Fruit fly (Drosophila melanogaster) whole organism, embryonic: ENCODE data around the gene Ac13E.

ENCODE experiments used
- Ada2b ChIP-seq: fragments of 200-800 bp; sonication (Bioruptor generic); IDR thresholded peaks from 2 replicates; pipeline ENCODE4 v1.3.6; 2022; ENCODE audit warnings: missing biosample characterization, missing genetic modification characterization
- CG10321 ChIP-seq: fragments of 200-800 bp; sonication (Bioruptor generic); IDR thresholded peaks from 2 replicates; pipeline ENCODE4 v1.3.6; 2022; ENCODE audit warnings: missing biosample characterization, missing genetic modification characterization
- CG10543 ChIP-seq: fragments of 200-800 bp; sonication (Bioruptor generic); optimal IDR thresholded peaks from 3 replicates; lab custom pipeline; 2017; ENCODE audit warnings: missing biosample characterization, mild to moderate bottlenecking, missing genetic modification characterization, moderate library complexity
- CG12104 ChIP-seq: fragments of 200-800 bp; sonication (Bioruptor generic); optimal IDR thresholded peaks from 3 replicates; lab custom pipeline; 2016; ENCODE audit warnings: missing biosample characterization, missing genetic modification characterization
- CG15696 ChIP-seq: fragments of 200-800 bp; sonication (Bioruptor generic); optimal IDR thresholded peaks from 2 replicates; lab custom pipeline; 2019; ENCODE audit warnings: missing biosample characterization, mild to moderate bottlenecking, missing genetic modification characterization, moderate library complexity
- CG16815 ChIP-seq: fragments of 200-800 bp; sonication (Bioruptor generic); optimal IDR thresholded peaks from 3 replicates; lab custom pipeline; 2017; ENCODE audit warnings: missing biosample characterization, mild to moderate bottlenecking, missing genetic modification characterization
- CG17359 ChIP-seq: fragments of 200-800 bp; sonication (Bioruptor generic); optimal IDR thresholded peaks from 3 replicates; lab custom pipeline; 2018; ENCODE audit warnings: missing biosample characterization, mild to moderate bottlenecking, missing genetic modification characterization, moderate library complexity
- CG18599 ChIP-seq: fragments of 200-800 bp; sonication (Bioruptor generic); optimal IDR thresholded peaks from 3 replicates; lab custom pipeline; 2017; ENCODE audit warnings: missing biosample characterization, missing genetic modification characterization, mild to moderate bottlenecking, moderate library complexity, missing genetic modification reagents
- CG2116 ChIP-seq: fragments of 200-800 bp; sonication (Bioruptor generic); optimal IDR thresholded peaks from 3 replicates; lab custom pipeline; 2018; ENCODE audit warnings: missing biosample characterization, mild to moderate bottlenecking, missing genetic modification characterization
- CG2120 ChIP-seq: fragments of 200-800 bp; sonication (Bioruptor generic); optimal IDR thresholded peaks from 3 replicates; lab custom pipeline; 2016; ENCODE audit warnings: missing biosample characterization, missing genetic modification characterization
- CG2875 ChIP-seq: fragments of 200-800 bp; sonication (Bioruptor generic); optimal IDR thresholded peaks from 2 replicates; lab custom pipeline; 2017; ENCODE audit warnings: missing biosample characterization, mild to moderate bottlenecking, missing genetic modification characterization, missing genetic modification reagents
- CG3065 ChIP-seq: fragments of 200-800 bp; sonication (Bioruptor generic); optimal IDR thresholded peaks from 2 replicates; lab custom pipeline; 2016; ENCODE audit warnings: missing biosample characterization, missing genetic modification characterization
- CG4328 ChIP-seq: fragments of 200-800 bp; sonication (Bioruptor generic); optimal IDR thresholded peaks from 3 replicates; lab custom pipeline; 2017; ENCODE audit warnings: missing biosample characterization, missing genetic modification reagents, missing genetic modification characterization
- CG4404 ChIP-seq: fragments of 200-800 bp; sonication (Bioruptor generic); IDR thresholded peaks from 2 replicates; pipeline ENCODE4 v1.3.6; 2022; ENCODE audit warnings: missing biosample characterization, missing genetic modification characterization
- CG4730 ChIP-seq: fragments of 200-800 bp; sonication (Bioruptor generic); IDR thresholded peaks from 2 replicates; pipeline ENCODE4 v1.3.6; 2022; ENCODE audit warnings: missing biosample characterization, missing genetic modification characterization
- CG5180 ChIP-seq: fragments of 200-800 bp; sonication (Bioruptor generic); optimal IDR thresholded peaks from 3 replicates; lab custom pipeline; 2017; ENCODE audit warnings: missing biosample characterization, missing genetic modification characterization, mild to moderate bottlenecking, moderate library complexity, missing genetic modification reagents
- CG7357 ChIP-seq: fragments of 200-800 bp; sonication (Bioruptor generic); IDR thresholded peaks from 3 replicates; pipeline ENCODE4 v1.3.6; 2022; ENCODE audit warnings: missing biosample characterization, missing genetic modification characterization
- CG8765 ChIP-seq: fragments of 200-800 bp; sonication (Bioruptor generic); IDR thresholded peaks from 2 replicates; pipeline ENCODE4 v1.3.6; 2022; ENCODE audit warnings: missing biosample characterization, missing genetic modification characterization
- Chrac-16 ChIP-seq: fragments of 200-800 bp; sonication (Bioruptor generic); optimal IDR thresholded peaks from 3 replicates; lab custom pipeline; 2016; ENCODE audit warnings: missing biosample characterization, missing genetic modification characterization
- D19A ChIP-seq: fragments of 200-800 bp; optimal IDR thresholded peaks from 3 replicates; lab custom pipeline; 2019; ENCODE audit warnings: missing biosample characterization, mild to moderate bottlenecking, missing genetic modification characterization, moderate library complexity
- Dfd ChIP-seq, 2 experiments: fragments of >200 bp; optimal IDR thresholded peaks; 2 replicates each; lab custom pipeline; 2017; ENCODE audit warnings: missing biosample characterization in 2 of 2, missing genetic modification characterization in 2 of 2
- Elba2 ChIP-seq: fragments of 200-800 bp; sonication (Bioruptor generic); optimal IDR thresholded peaks from 3 replicates; lab custom pipeline; 2016; ENCODE audit warnings: missing biosample characterization, missing genetic modification characterization
- HLH4C ChIP-seq: fragments of 200-800 bp; sonication (Bioruptor generic); IDR thresholded peaks from 3 replicates; pipeline ENCODE4 v1.3.6; 2022; ENCODE audit warnings: missing biosample characterization, missing genetic modification characterization; ENCODE audit not compliant: partially characterized antibody
- HmgZ ChIP-seq: fragments of 200-800 bp; sonication (Bioruptor generic); optimal IDR thresholded peaks from 2 replicates; lab custom pipeline; 2018; ENCODE audit warnings: missing biosample characterization, mild to moderate bottlenecking, missing genetic modification characterization
- MTF-1 ChIP-seq: fragments of 200-800 bp; sonication (Bioruptor generic); optimal IDR thresholded peaks from 2 replicates; lab custom pipeline; 2018; ENCODE audit warnings: missing biosample characterization, mild to moderate bottlenecking, missing genetic modification characterization, borderline replicate concordance
- Mad ChIP-seq: fragments of 200-800 bp; sonication (Bioruptor generic); optimal IDR thresholded peaks from 2 replicates; lab custom pipeline; 2016; ENCODE audit warnings: missing biosample characterization, missing genetic modification characterization
- Neu2 ChIP-seq: fragments of 200-800 bp; sonication (Bioruptor generic); optimal IDR thresholded peaks from 3 replicates; lab custom pipeline; 2016; ENCODE audit warnings: missing biosample characterization, missing genetic modification characterization, borderline replicate concordance
- Rfx ChIP-seq: fragments of 200-800 bp; sonication (Bioruptor generic); IDR thresholded peaks from 2 replicates; pipeline ENCODE4 v1.3.6; 2022; ENCODE audit warnings: missing biosample characterization, missing genetic modification characterization
- Scr ChIP-seq: fragments of 200-800 bp; sonication (Bioruptor generic); IDR thresholded peaks from 2 replicates; pipeline ENCODE4 v1.3.6; 2022; ENCODE audit warnings: missing biosample characterization, missing genetic modification characterization; ENCODE audit not compliant: partially characterized antibody
- Spps ChIP-seq: fragments of 200-800 bp; sonication (Bioruptor generic); optimal IDR thresholded peaks from 2 replicates; lab custom pipeline; 2018; ENCODE audit warnings: missing biosample characterization, mild to moderate bottlenecking, missing genetic modification characterization
- Xrp1 ChIP-seq: fragments of 200-800 bp; sonication (Bioruptor generic); IDR thresholded peaks from 2 replicates; pipeline ENCODE4 v1.3.6; 2022; ENCODE audit warnings: missing biosample characterization, missing genetic modification characterization
- bcd ChIP-seq: fragments of 200-800 bp; sonication (Bioruptor generic); optimal IDR thresholded peaks from 2 replicates; lab custom pipeline; 2017; ENCODE audit warnings: missing biosample characterization, mild to moderate bottlenecking, missing genetic modification characterization
- bigmax ChIP-seq: fragments of 200-800 bp; sonication (Bioruptor generic); optimal IDR thresholded peaks from 2 replicates; lab custom pipeline; 2018; ENCODE audit warnings: missing biosample characterization, mild to moderate bottlenecking, missing genetic modification characterization
- bowl ChIP-seq: fragments of 200-800 bp; sonication (Bioruptor generic); IDR thresholded peaks from 2 replicates; pipeline ENCODE4 v1.3.6; 2022; ENCODE audit warnings: missing biosample characterization, missing genetic modification characterization
- ci ChIP-seq: fragments of 200-800 bp; sonication (Bioruptor generic); IDR thresholded peaks from 3 replicates; pipeline ENCODE4 v1.3.6; 2022; ENCODE audit warnings: missing biosample characterization, missing genetic modification characterization
- crol ChIP-seq: fragments of 200-800 bp; sonication (Bioruptor generic); IDR thresholded peaks from 2 replicates; pipeline ENCODE4 v1.3.6; 2022; ENCODE audit warnings: missing biosample characterization, missing genetic modification characterization
- cwo ChIP-seq: fragments of 200-800 bp; sonication (Bioruptor generic); optimal IDR thresholded peaks from 3 replicates; lab custom pipeline; 2017; ENCODE audit warnings: missing biosample characterization, missing genetic modification characterization, mild to moderate bottlenecking, moderate library complexity, missing genetic modification reagents
- dm ChIP-seq: fragments of 200-800 bp; sonication (Bioruptor generic); optimal IDR thresholded peaks from 3 replicates; lab custom pipeline; 2016; ENCODE audit warnings: missing biosample characterization, missing genetic modification characterization
- dmrt11E ChIP-seq: fragments of 200-800 bp; sonication (Bioruptor generic); optimal IDR thresholded peaks from 3 replicates; lab custom pipeline; 2018; ENCODE audit warnings: missing biosample characterization, mild to moderate bottlenecking, missing genetic modification characterization, moderate library complexity
- fu2 ChIP-seq: fragments of 200-800 bp; sonication (Bioruptor generic); optimal IDR thresholded peaks from 2 replicates; lab custom pipeline; 2016; ENCODE audit warnings: missing biosample characterization, missing genetic modification characterization
- gro ChIP-seq: fragments of 200-800 bp; sonication (Bioruptor generic); optimal IDR thresholded peaks from 2 replicates; lab custom pipeline; 2016; ENCODE audit warnings: missing biosample characterization, missing genetic modification characterization
- klu ChIP-seq: fragments of 200-800 bp; sonication (Bioruptor generic); IDR thresholded peaks from 2 replicates; pipeline ENCODE4 v1.3.6; 2022; ENCODE audit warnings: missing biosample characterization, missing genetic modification characterization
- maf-S ChIP-seq: fragments of 200-800 bp; sonication (Bioruptor generic); optimal IDR thresholded peaks from 2 replicates; lab custom pipeline; 2016; ENCODE audit warnings: missing biosample characterization, missing genetic modification characterization
- nom ChIP-seq: fragments of 200-800 bp; sonication (Bioruptor generic); optimal IDR thresholded peaks from 2 replicates; lab custom pipeline; 2017; ENCODE audit warnings: missing biosample characterization, missing genetic modification characterization, mild to moderate bottlenecking, moderate library complexity, missing genetic modification reagents
- org-1 ChIP-seq: fragments of 200-800 bp; sonication (Bioruptor generic); optimal IDR thresholded peaks from 2 replicates; lab custom pipeline; 2017; ENCODE audit warnings: missing biosample characterization, missing genetic modification characterization
- run ChIP-seq: fragments of 200-800 bp; sonication (Bioruptor generic); optimal IDR thresholded peaks from 3 replicates; lab custom pipeline; 2018; ENCODE audit warnings: missing biosample characterization, mild to moderate bottlenecking, missing genetic modification characterization
- sim ChIP-seq: fragments of 200-800 bp; sonication (Bioruptor generic); IDR thresholded peaks from 2 replicates; pipeline ENCODE4 v1.3.6; 2022; ENCODE audit warnings: missing biosample characterization, missing genetic modification characterization
- sna ChIP-seq: fragments of 200-800 bp; sonication (Bioruptor generic); IDR thresholded peaks from 2 replicates; pipeline ENCODE4 v1.3.6; 2022; ENCODE audit warnings: missing biosample characterization, missing genetic modification characterization; ENCODE audit not compliant: partially characterized antibody
- tap ChIP-seq: fragments of 200-800 bp; optimal IDR thresholded peaks from 3 replicates; lab custom pipeline; 2019; ENCODE audit warnings: missing biosample characterization, mild to moderate bottlenecking, missing genetic modification characterization, moderate library complexity
- wek ChIP-seq: fragments of 200-800 bp; sonication (Bioruptor generic); optimal IDR thresholded peaks from 3 replicates; lab custom pipeline; 2018; ENCODE audit warnings: missing biosample characterization, mild to moderate bottlenecking, missing genetic modification characterization, moderate library complexity
- zf30C ChIP-seq: fragments of 200-800 bp; sonication (Bioruptor generic); optimal IDR thresholded peaks from 3 replicates; lab custom pipeline; 2018; ENCODE audit warnings: missing biosample characterization, mild to moderate bottlenecking, missing genetic modification characterization

The Ac13E gene

dm6 chrX:15582853-15583252 is 28.8 kb upstream of the Ac13E start, which contains the start of the genes CG9215 and CG8097 (continued):
- no peak for TF ChIP-seq Spps (tag; lab: Kevin White, UChicago)
- TF ChIP-seq CG18599: no peak
- TF ChIP-seq HmgZ (tag; lab: Kevin White, UChicago): peak; percentile 44
- TF ChIP-seq Rfx (GFP tag; lab: Robert Waterston, UW): peak; percentile 45; the same call in 1 of the 2 replicates
- TF ChIP-seq dmrt11E (tag; lab: Kevin White, UChicago): peak; percentile 22
- peak; percentile 36 for TF ChIP-seq fu2
- peak; percentile 98 for TF ChIP-seq Scr (GFP tag; lab: Robert Waterston, UW)
- TF ChIP-seq zf30C (GFP tag; lab: Kevin White, UChicago): no peak
- TF ChIP-seq CG7357 (GFP tag; lab: Robert Waterston, UW): no peak
- peak; percentile 40 for TF ChIP-seq Chrac-16
- no peak for TF ChIP-seq bcd
- no peak for TF ChIP-seq crol (GFP tag; lab: Robert Waterston, UW)
- no peak for TF ChIP-seq CG17359 (tag; lab: Kevin White, UChicago)
- no peak for TF ChIP-seq CG4404 (GFP tag; lab: Robert Waterston, UW)
- TF ChIP-seq HLH4C (GFP tag; lab: Robert Waterston, UW): peak; percentile 96
- TF ChIP-seq nom: no peak
- no peak for TF ChIP-seq wek (GFP tag; lab: Kevin White, UChicago)
- TF ChIP-seq CG4328 (GFP tag; lab: Kevin White, UChicago): no peak
- TF ChIP-seq maf-S: peak; percentile 39
- TF ChIP-seq CG2116 (GFP tag; lab: Kevin White, UChicago): peak; percentile 76
- no peak for TF ChIP-seq bigmax (GFP tag; lab: Kevin White, UChicago)
- no peak for TF ChIP-seq D19A (tag; lab: Kevin White, UChicago)
- peak; percentile 37 for TF ChIP-seq CG10543 (GFP tag; lab: Kevin White, UChicago)
- TF ChIP-seq Neu2: no peak
- no peak for TF ChIP-seq CG5180
- no peak for TF ChIP-seq run (tag; lab: Kevin White, UChicago)
- TF ChIP-seq CG4730 (GFP tag; lab: Robert Waterston, UW): no peak
- TF ChIP-seq bowl: no peak
- peak; percentile 21; the same call in 1 of the 2 replicates for TF ChIP-seq Xrp1 (GFP tag; lab: Robert Waterston, UW)
- no peak for TF ChIP-seq sim (GFP tag; lab: Robert Waterston, UW)
- no peak for TF ChIP-seq CG3065 (GFP tag; lab: Kevin White, UChicago)
- TF ChIP-seq org-1 (GFP tag; lab: Kevin White, UChicago): no peak
- peak; percentile 20 for TF ChIP-seq gro (GFP tag; lab: Kevin White, UChicago)
- TF ChIP-seq Mad (GFP tag; lab: Kevin White, UChicago): no peak
- no peak for TF ChIP-seq CG2875 (GFP tag; lab: Kevin White, UChicago)
- peak; percentile 63 for TF ChIP-seq dm
- peak; percentile 33 for TF ChIP-seq CG15696 (tag; lab: Kevin White, UChicago)
- TF ChIP-seq Ada2b (GFP tag; lab: Robert Waterston, UW): no peak
- no peak for TF ChIP-seq Dfd (GFP tag; optimal IDR thresholded peaks at IDR 0.05; lab: Kevin White, UChicago)
- no peak for TF ChIP-seq ci
- peak; percentile 62 for TF ChIP-seq CG2120 (GFP tag; lab: Kevin White, UChicago)
- TF ChIP-seq tap (tag; lab: Kevin White, UChicago): no peak
- TF ChIP-seq klu (GFP tag; lab: Robert Waterston, UW): no peak
- TF ChIP-seq MTF-1 (GFP tag; lab: Kevin White, UChicago): no peak
- no peak for TF ChIP-seq CG10321 (GFP tag; lab: Robert Waterston, UW)
- no peak for TF ChIP-seq cwo (GFP tag; lab: Kevin White, UChicago)
- no peak for TF ChIP-seq CG8765
- no peak for TF ChIP-seq Elba2 (GFP tag; lab: Kevin White, UChicago)
- no peak for TF ChIP-seq CG16815 (GFP tag; lab: Kevin White, UChicago)
- peak; percentile 96 for TF ChIP-seq sna
- TF ChIP-seq CG12104: peak; percentile 2
